In the genomic region with DNA sequence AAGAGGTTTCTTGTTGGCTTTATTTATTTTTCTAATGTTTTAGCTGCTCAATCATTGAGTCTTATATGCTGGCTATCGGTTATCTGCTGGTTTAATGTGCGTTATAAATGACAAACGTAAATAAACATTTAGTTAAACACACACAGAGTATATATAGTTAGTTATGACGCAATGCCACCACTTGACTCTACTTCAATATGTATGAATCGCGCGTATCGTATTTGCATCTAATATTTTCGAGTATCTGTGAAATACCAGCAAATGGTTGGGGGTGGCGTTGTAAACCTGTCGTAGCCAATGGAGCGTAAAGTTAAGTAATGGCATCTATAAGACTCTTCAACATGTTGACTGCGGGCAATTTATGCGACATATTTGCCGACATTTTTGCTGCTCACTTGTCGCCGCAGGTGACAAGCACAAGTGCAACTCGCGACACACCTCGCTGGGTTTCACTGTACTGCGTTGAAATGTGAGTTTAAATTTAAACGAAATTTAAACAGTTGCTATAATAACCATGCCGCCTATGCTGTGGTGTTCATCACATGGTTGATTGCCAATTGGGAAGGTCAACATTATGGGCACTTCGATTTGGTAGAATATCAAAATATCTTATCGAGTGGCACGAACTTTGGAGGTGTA, we compare ENCODE assay signal across 1 fruit fly cellular context.
TF ChIP-seq lines count a peak whose summit lies in the region.

No protein-coding gene starts in this region.

TF ChIP-seq in whole organism, embryonic, 481 proteins besides CTCF, POLR2A, EP300 and RAD21 (continued from another document and continues in another):
- peak; percentile 63 for TF ChIP-seq wek (GFP tag; optimal IDR thresholded peaks at IDR 0.05; lab: Kevin White, UChicago)
- no peak for TF ChIP-seq CG10959 (GFP tag; IDR thresholded peaks at IDR 0.05; lab: Robert Waterston, UW)
- TF ChIP-seq CG10209 (GFP tag; optimal IDR thresholded peaks at IDR 0.05; lab: Kevin White, UChicago), result peak; percentile 16
- no peak for TF ChIP-seq Poxn (GFP tag; IDR thresholded peaks at IDR 0.05; lab: Robert Waterston, UW)
- no peak for TF ChIP-seq BEAF-32 (GFP tag; optimal IDR thresholded peaks at IDR 0.05; lab: Kevin White, UChicago)
- TF ChIP-seq dm (GFP tag; optimal IDR thresholded peaks at IDR 0.05; lab: Kevin White, UChicago), result no peak
- TF ChIP-seq eyg (GFP tag; optimal IDR thresholded peaks at IDR 0.05; lab: Kevin White, UChicago), result no peak
- no peak for TF ChIP-seq CG9797 (GFP tag; optimal IDR thresholded peaks at IDR 0.05; lab: Kevin White, UChicago)
- peak; percentile 6 for TF ChIP-seq CG1233 (GFP tag; optimal IDR thresholded peaks at IDR 0.05; lab: Kevin White, UChicago)
- no peak for TF ChIP-seq pnt (GFP tag; optimal IDR thresholded peaks at IDR 0.05; lab: Kevin White, UChicago)
- TF ChIP-seq Usf (GFP tag; optimal IDR thresholded peaks at IDR 0.05; lab: Kevin White, UChicago), result no peak
- no peak for TF ChIP-seq CG17802 (tag; optimal IDR thresholded peaks at IDR 0.05; lab: Kevin White, UChicago)
- TF ChIP-seq Opbp (GFP tag; IDR thresholded peaks at IDR 0.05; lab: Robert Waterston, UW; ENCODE audit: partially characterized antibody), result no peak
- TF ChIP-seq Doc2 (GFP tag; IDR thresholded peaks at IDR 0.05; lab: Robert Waterston, UW), result no peak
- TF ChIP-seq CG3281 (GFP tag; optimal IDR thresholded peaks at IDR 0.05; lab: Kevin White, UChicago), result peak; percentile 15
- TF ChIP-seq pan (optimal IDR thresholded peaks at IDR 0.05; lab: Kevin White, UChicago), result no peak
- TF ChIP-seq pan (GFP tag; optimal IDR thresholded peaks at IDR 0.05 in 1 of 2, IDR thresholded peaks at IDR 0.05 in 1 of 2), result peak in 1 of 2 experiments; percentile 10
- no peak for TF ChIP-seq ftz-f1 (GFP tag; optimal IDR thresholded peaks at IDR 0.05; lab: Kevin White, UChicago)
- TF ChIP-seq CG8924 (tag; optimal IDR thresholded peaks at IDR 0.05; lab: Kevin White, UChicago), result no peak
- TF ChIP-seq CG14667 (GFP tag; IDR thresholded peaks at IDR 0.05; lab: Robert Waterston, UW), result no peak
- TF ChIP-seq Fer1 (GFP tag; optimal IDR thresholded peaks at IDR 0.05; lab: Kevin White, UChicago), result no peak
- no peak for TF ChIP-seq gsb-n (tag; optimal IDR thresholded peaks at IDR 0.05; lab: Kevin White, UChicago)
- no peak for TF ChIP-seq da (GFP tag; optimal IDR thresholded peaks at IDR 0.05; lab: Kevin White, UChicago)
- TF ChIP-seq fd3F (GFP tag; optimal IDR thresholded peaks at IDR 0.05; lab: Kevin White, UChicago), result peak; percentile 1
- peak; percentile 15 for TF ChIP-seq MTF-1 (GFP tag; optimal IDR thresholded peaks at IDR 0.05; lab: Kevin White, UChicago; ENCODE audit: borderline replicate concordance)
- no peak for TF ChIP-seq Dfd (GFP tag; optimal IDR thresholded peaks at IDR 0.05; lab: Kevin White, UChicago)
- TF ChIP-seq Bteb2 (GFP tag; optimal IDR thresholded peaks at IDR 0.05; lab: Kevin White, UChicago), result no peak
- no peak for TF ChIP-seq zfh1 (GFP tag; IDR thresholded peaks at IDR 0.05; lab: Robert Waterston, UW)
- TF ChIP-seq wdn (GFP tag; IDR thresholded peaks at IDR 0.05; lab: Robert Waterston, UW), result no peak
- TF ChIP-seq sd (tag; optimal IDR thresholded peaks at IDR 0.05; lab: Kevin White, UChicago), result peak; percentile 30
- no peak for TF ChIP-seq CG11456 (GFP tag; IDR thresholded peaks at IDR 0.05; lab: Robert Waterston, UW)
- TF ChIP-seq kni (GFP tag; optimal IDR thresholded peaks at IDR 0.05; lab: Kevin White, UChicago), result no peak
- TF ChIP-seq CG17328 (GFP tag; IDR thresholded peaks at IDR 0.05; lab: Robert Waterston, UW), result no peak
- TF ChIP-seq Meics (GFP tag; optimal IDR thresholded peaks at IDR 0.05; lab: Kevin White, UChicago), result peak; percentile 12
- TF ChIP-seq Fer3 (tag; optimal IDR thresholded peaks at IDR 0.05; lab: Kevin White, UChicago), result no peak
- TF ChIP-seq CG16779 (GFP tag; IDR thresholded peaks at IDR 0.05; lab: Robert Waterston, UW), result no peak
- no peak for TF ChIP-seq CG8944 (GFP tag; optimal IDR thresholded peaks at IDR 0.05; lab: Kevin White, UChicago)
- TF ChIP-seq CG42726 (GFP tag; IDR thresholded peaks at IDR 0.05; lab: Robert Waterston, UW; ENCODE audit: partially characterized antibody), result no peak
- TF ChIP-seq Sox102F (GFP tag; optimal IDR thresholded peaks at IDR 0.05; lab: Kevin White, UChicago), result peak; percentile 3
- TF ChIP-seq sens-2 (GFP tag; IDR thresholded peaks at IDR 0.05; lab: Robert Waterston, UW), result no peak
- TF ChIP-seq D (optimal IDR thresholded peaks at IDR 0.05; lab: Kevin White, UChicago), result no peak
- no peak for TF ChIP-seq D (GFP tag; optimal IDR thresholded peaks at IDR 0.05; lab: Kevin White, UChicago)
- TF ChIP-seq Gug (GFP tag; IDR thresholded peaks at IDR 0.05; lab: Robert Waterston, UW), result no peak
- peak in 1 of 2 experiments; percentile 2 for TF ChIP-seq Hr51 (GFP tag; optimal IDR thresholded peaks at IDR 0.05; lab: Kevin White, UChicago)
- TF ChIP-seq gcm (GFP tag; optimal IDR thresholded peaks at IDR 0.05; lab: Kevin White, UChicago), result no peak
- TF ChIP-seq Sin3A (optimal IDR thresholded peaks at IDR 0.05; lab: Kevin White, UChicago), result no peak
- TF ChIP-seq Sry-β (GFP tag; optimal IDR thresholded peaks at IDR 0.05; lab: Kevin White, UChicago), result no peak
- no peak for TF ChIP-seq corto (GFP tag; optimal IDR thresholded peaks at IDR 0.05; lab: Kevin White, UChicago)
- no peak for TF ChIP-seq CG4404 (GFP tag; IDR thresholded peaks at IDR 0.05; lab: Robert Waterston, UW)
- no peak for TF ChIP-seq Camta (GFP tag; optimal IDR thresholded peaks at IDR 0.05; lab: Kevin White, UChicago)
- no peak for TF ChIP-seq fd102C (GFP tag; optimal IDR thresholded peaks at IDR 0.05; lab: Kevin White, UChicago)
- no peak for TF ChIP-seq CG16863 (GFP tag; optimal IDR thresholded peaks at IDR 0.05; lab: Kevin White, UChicago)
- TF ChIP-seq CG31224 (GFP tag; IDR thresholded peaks at IDR 0.05; lab: Robert Waterston, UW), result no peak
- no peak for TF ChIP-seq ranshi (GFP tag; IDR thresholded peaks at IDR 0.05; lab: Robert Waterston, UW)
- no peak for TF ChIP-seq tio (GFP tag; optimal IDR thresholded peaks at IDR 0.05; lab: Kevin White, UChicago)
- TF ChIP-seq NC2β (GFP tag; optimal IDR thresholded peaks at IDR 0.05; lab: Kevin White, UChicago), result no peak
- TF ChIP-seq CG5245 (GFP tag; optimal IDR thresholded peaks at IDR 0.05; lab: Kevin White, UChicago), result no peak
- no peak for TF ChIP-seq E2f1 (GFP tag; IDR thresholded peaks at IDR 0.05; lab: Robert Waterston, UW)
- no peak for TF ChIP-seq CG4360 (GFP tag; IDR thresholded peaks at IDR 0.05; lab: Robert Waterston, UW)
- TF ChIP-seq CG12236 (GFP tag; optimal IDR thresholded peaks at IDR 0.05; lab: Kevin White, UChicago), result no peak
- TF ChIP-seq CG6689 (GFP tag; IDR thresholded peaks at IDR 0.05; lab: Robert Waterston, UW), result no peak
- no peak for TF ChIP-seq aop (GFP tag; IDR thresholded peaks at IDR 0.05; lab: Robert Waterston, UW)
- no peak for TF ChIP-seq Bdp1 (GFP tag; optimal IDR thresholded peaks at IDR 0.05; lab: Kevin White, UChicago)
- no peak for TF ChIP-seq Xrp1 (GFP tag; IDR thresholded peaks at IDR 0.05; lab: Robert Waterston, UW)
- TF ChIP-seq CG31365 (tag; optimal IDR thresholded peaks at IDR 0.05; lab: Kevin White, UChicago), result no peak
- TF ChIP-seq CG18599 (GFP tag; optimal IDR thresholded peaks at IDR 0.05; lab: Kevin White, UChicago), result peak; percentile 23
- TF ChIP-seq ro (GFP tag; IDR thresholded peaks at IDR 0.05; lab: Robert Waterston, UW), result no peak
- no peak for TF ChIP-seq CG1602 (GFP tag; optimal IDR thresholded peaks at IDR 0.05; lab: Kevin White, UChicago)
- TF ChIP-seq CG30020 (tag; optimal IDR thresholded peaks at IDR 0.05; lab: Kevin White, UChicago), result no peak
- no peak for TF ChIP-seq so (GFP tag; IDR thresholded peaks at IDR 0.05; lab: Robert Waterston, UW)
- TF ChIP-seq klu (GFP tag; IDR thresholded peaks at IDR 0.05; lab: Robert Waterston, UW), result no peak
- TF ChIP-seq Adf1 (GFP tag; IDR thresholded peaks at IDR 0.05; lab: Robert Waterston, UW), result no peak
- TF ChIP-seq CG13287 (GFP tag; IDR thresholded peaks at IDR 0.05; lab: Robert Waterston, UW; ENCODE audit: partially characterized antibody), result no peak
- TF ChIP-seq kah (GFP tag; optimal IDR thresholded peaks at IDR 0.05; lab: Kevin White, UChicago), result peak; percentile 38
- no peak for TF ChIP-seq Taf1 (GFP tag; IDR thresholded peaks at IDR 0.05; lab: Robert Waterston, UW)
- TF ChIP-seq ara (GFP tag; IDR thresholded peaks at IDR 0.05; lab: Robert Waterston, UW), result 0 out of 2 replicates have a peak, but pooled peaks have one; percentile 7
- TF ChIP-seq Sox100B (GFP tag; optimal IDR thresholded peaks at IDR 0.05; lab: Kevin White, UChicago), result peak; percentile 42
- TF ChIP-seq otp (GFP tag; IDR thresholded peaks at IDR 0.05; lab: Robert Waterston, UW), result no peak
- TF ChIP-seq CG7987 (GFP tag; optimal IDR thresholded peaks at IDR 0.05; lab: Kevin White, UChicago), result no peak
- peak in 1 of 2 experiments; percentile 66 for TF ChIP-seq Pdp1 (GFP tag; optimal IDR thresholded peaks at IDR 0.05; lab: Kevin White, UChicago)
- TF ChIP-seq Trl (optimal IDR thresholded peaks at IDR 0.05; lab: Kevin White, UChicago), result no peak
- no peak for TF ChIP-seq Trl (GFP tag; optimal IDR thresholded peaks at IDR 0.05; lab: Kevin White, UChicago)
- no peak for TF ChIP-seq CG16813 (GFP tag; IDR thresholded peaks at IDR 0.05; lab: Robert Waterston, UW; ENCODE audit: partially characterized antibody)
- no peak for TF ChIP-seq Chrac-16 (GFP tag; optimal IDR thresholded peaks at IDR 0.05; lab: Kevin White, UChicago)
- no peak for TF ChIP-seq CG31388 (GFP tag; optimal IDR thresholded peaks at IDR 0.05; lab: Kevin White, UChicago)
- no peak for TF ChIP-seq CG32772 (GFP tag; IDR thresholded peaks at IDR 0.05; lab: Robert Waterston, UW)
- TF ChIP-seq D19A (tag; optimal IDR thresholded peaks at IDR 0.05; lab: Kevin White, UChicago), result no peak
- no peak for TF ChIP-seq zf30C (GFP tag; optimal IDR thresholded peaks at IDR 0.05; lab: Kevin White, UChicago)
- no peak for TF ChIP-seq CG6254 (GFP tag; optimal IDR thresholded peaks at IDR 0.05; lab: Kevin White, UChicago)
- TF ChIP-seq twi (tag; optimal IDR thresholded peaks at IDR 0.05; lab: Kevin White, UChicago), result no peak
- TF ChIP-seq bsh (GFP tag; optimal IDR thresholded peaks at IDR 0.05; lab: Kevin White, UChicago), result no peak
- TF ChIP-seq lmd (GFP tag; IDR thresholded peaks at IDR 0.05; lab: Robert Waterston, UW), result no peak
- no peak for TF ChIP-seq bowl (GFP tag; IDR thresholded peaks at IDR 0.05; lab: Robert Waterston, UW)
- no peak for TF ChIP-seq Ravus (GFP tag; IDR thresholded peaks at IDR 0.05; lab: Robert Waterston, UW)
- TF ChIP-seq CG9727 (GFP tag; optimal IDR thresholded peaks at IDR 0.05; lab: Kevin White, UChicago), result no peak
- no peak for TF ChIP-seq lov (optimal IDR thresholded peaks at IDR 0.05; lab: Kevin White, UChicago)
- no peak for TF ChIP-seq lov (GFP tag; IDR thresholded peaks at IDR 0.05; lab: Robert Waterston, UW)
- peak; percentile 43 for TF ChIP-seq CG2678 (tag; optimal IDR thresholded peaks at IDR 0.05; lab: Kevin White, UChicago)
- no peak for TF ChIP-seq C15 (GFP tag; IDR thresholded peaks at IDR 0.05; lab: Robert Waterston, UW)
- no peak for TF ChIP-seq CG1792 (GFP tag; optimal IDR thresholded peaks at IDR 0.05; lab: Kevin White, UChicago)
- no peak for TF ChIP-seq h (optimal IDR thresholded peaks at IDR 0.05; lab: Kevin White, UChicago)
- TF ChIP-seq Stat92E (GFP tag; optimal IDR thresholded peaks at IDR 0.05; lab: Kevin White, UChicago), result no peak
- TF ChIP-seq dati (GFP tag; IDR thresholded peaks at IDR 0.05; lab: Robert Waterston, UW), result no peak
- no peak for TF ChIP-seq knrl (GFP tag; IDR thresholded peaks at IDR 0.05; lab: Robert Waterston, UW; ENCODE audit: partially characterized antibody)
- no peak for TF ChIP-seq CG7839 (tag; optimal IDR thresholded peaks at IDR 0.05; lab: Kevin White, UChicago)
- TF ChIP-seq Dad (GFP tag; optimal IDR thresholded peaks at IDR 0.05; lab: Kevin White, UChicago), result no peak
- TF ChIP-seq bab2 (GFP tag; optimal IDR thresholded peaks at IDR 0.05; lab: Kevin White, UChicago), result no peak
- peak; percentile 50 for TF ChIP-seq dmrt99B (tag; optimal IDR thresholded peaks at IDR 0.05; lab: Kevin White, UChicago)
- TF ChIP-seq caup (GFP tag; optimal IDR thresholded peaks at IDR 0.05; lab: Kevin White, UChicago; ENCODE audit: severe bottlenecking), result peak; percentile 26
- no peak for TF ChIP-seq CG10147 (GFP tag; optimal IDR thresholded peaks at IDR 0.05; lab: Kevin White, UChicago)
- no peak for TF ChIP-seq chn (GFP tag; optimal IDR thresholded peaks at IDR 0.05; lab: Kevin White, UChicago)
- no peak for TF ChIP-seq CG18764 (GFP tag; optimal IDR thresholded peaks at IDR 0.05; lab: Kevin White, UChicago)
- TF ChIP-seq CG7357 (GFP tag; IDR thresholded peaks at IDR 0.05; lab: Robert Waterston, UW), result no peak
- no peak for TF ChIP-seq gsb (GFP tag; IDR thresholded peaks at IDR 0.05; lab: Robert Waterston, UW)
- peak; percentile 19 for TF ChIP-seq CG8281 (tag; optimal IDR thresholded peaks at IDR 0.05; lab: Kevin White, UChicago)
- TF ChIP-seq CG17568 (GFP tag; optimal IDR thresholded peaks at IDR 0.05; lab: Kevin White, UChicago), result peak; percentile 12
- TF ChIP-seq CG14965 (GFP tag; optimal IDR thresholded peaks at IDR 0.05; lab: Kevin White, UChicago; ENCODE audit: borderline replicate concordance), result no peak
- no peak for TF ChIP-seq CG10366 (GFP tag; IDR thresholded peaks at IDR 0.05; lab: Robert Waterston, UW)
- TF ChIP-seq CG9215 (GFP tag; IDR thresholded peaks at IDR 0.05; lab: Robert Waterston, UW), result no peak
- no peak for TF ChIP-seq CG12391 (tag; optimal IDR thresholded peaks at IDR 0.05; lab: Kevin White, UChicago)
- no peak for TF ChIP-seq slou (GFP tag; optimal IDR thresholded peaks at IDR 0.05; lab: Kevin White, UChicago)
- no peak for TF ChIP-seq CG30431 (GFP tag; optimal IDR thresholded peaks at IDR 0.05; lab: Kevin White, UChicago)
- TF ChIP-seq crp (GFP tag; optimal IDR thresholded peaks at IDR 0.05; lab: Kevin White, UChicago), result no peak
- no peak for TF ChIP-seq ap (GFP tag; IDR thresholded peaks at IDR 0.05; lab: Robert Waterston, UW)
- no peak for TF ChIP-seq jigr1 (GFP tag; IDR thresholded peaks at IDR 0.05; lab: Robert Waterston, UW)
- TF ChIP-seq Elba2 (GFP tag; optimal IDR thresholded peaks at IDR 0.05; lab: Kevin White, UChicago), result no peak
- TF ChIP-seq HHEX (GFP tag; optimal IDR thresholded peaks at IDR 0.05; lab: Kevin White, UChicago), result peak; percentile 35
- TF ChIP-seq CG30403 (GFP tag; optimal IDR thresholded peaks at IDR 0.05; lab: Kevin White, UChicago), result no peak
- TF ChIP-seq cwo (GFP tag; optimal IDR thresholded peaks at IDR 0.05; lab: Kevin White, UChicago), result peak; percentile 6
- peak; percentile 51 for TF ChIP-seq CG17359 (tag; optimal IDR thresholded peaks at IDR 0.05; lab: Kevin White, UChicago)
- no peak for TF ChIP-seq CG1647 (GFP tag; optimal IDR thresholded peaks at IDR 0.05; lab: Kevin White, UChicago)
